Worm (Caenorhabditis elegans): ENCODE measurements around the gene col-101.

Gene col-101

DNA sequence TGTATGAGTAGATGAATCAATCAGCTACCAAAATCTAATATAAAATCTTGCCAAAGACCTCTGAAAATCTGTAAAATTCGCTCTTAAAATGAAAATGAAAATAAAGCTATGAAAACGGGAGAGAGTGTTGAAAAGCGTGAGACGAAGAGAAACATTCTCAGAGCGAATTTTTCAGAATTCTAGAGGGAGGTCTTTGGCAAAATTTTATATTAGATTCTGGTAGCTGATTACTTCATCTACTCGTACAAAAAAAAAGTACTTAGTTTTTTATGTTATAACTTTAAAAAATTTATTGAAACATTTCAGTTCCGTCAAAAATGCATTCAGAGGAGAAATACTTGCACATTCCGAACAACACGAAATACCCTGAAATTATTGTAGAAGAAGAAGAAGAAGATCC lies 2.1 kb downstream of the col-101 start, which contains the start of gene drl-1:
TSS of gene drl-1 (plus strand) at position 301 of the 400 bp plus-strand sequence.
- TF ChIP-seq dox-1 (GFP tag; IDR thresholded peaks at IDR 0.05) = no peak
- no peak for TF ChIP-seq nhr-179 (tag; optimal IDR thresholded peaks at IDR 0.05)
- TF ChIP-seq F33H1.4 (GFP tag; IDR thresholded peaks at IDR 0.05) = no peak
- no peak for TF ChIP-seq F23B12.7 (tag; optimal IDR thresholded peaks at IDR 0.05; ENCODE audit: insufficient read depth)
- no peak for TF ChIP-seq pha-4 (tag; optimal IDR thresholded peaks at IDR 0.05)
- TF ChIP-seq hlh-12 (tag; optimal IDR thresholded peaks at IDR 0.05) = no peak
- no peak for TF ChIP-seq egrh-3 (GFP tag; IDR thresholded peaks at IDR 0.05)
- TF ChIP-seq zfh-2 (GFP tag; conservative IDR thresholded peaks at IDR 0.05) = no peak
- no peak for TF ChIP-seq nhr-80 (tag; optimal IDR thresholded peaks at IDR 0.05)
- no peak for TF ChIP-seq F55B11.4 (tag; optimal IDR thresholded peaks at IDR 0.05; ENCODE audit: borderline replicate concordance, insufficient read depth)
- no peak for TF ChIP-seq ceh-100 (GFP tag; IDR thresholded peaks at IDR 0.05)
- TF ChIP-seq lin-54 (GFP tag; optimal IDR thresholded peaks at IDR 0.05) = no peak
- no peak for TF ChIP-seq Y95B8A.8 (GFP tag; IDR thresholded peaks at IDR 0.05)
- TF ChIP-seq attf-6 (GFP tag; IDR thresholded peaks at IDR 0.05) = no peak
- no peak for TF ChIP-seq ama-1 (optimal IDR thresholded peaks at IDR 0.05)
- TF ChIP-seq ama-1 (GFP tag; optimal IDR thresholded peaks at IDR 0.05) = no peak
- no peak for TF ChIP-seq C06A6.2 (GFP tag; conservative IDR thresholded peaks at IDR 0.05)

- no peak for TF ChIP-seq nhr-179 (tag; optimal IDR thresholded peaks at IDR 0.05)
- TF ChIP-seq gei-17 (GFP tag; optimal IDR thresholded peaks at IDR 0.05) = no peak
- TF ChIP-seq lin-40 (tag; optimal IDR thresholded peaks at IDR 0.05) = no peak
- no peak for TF ChIP-seq F55B11.4 (tag; optimal IDR thresholded peaks at IDR 0.05; ENCODE audit: borderline replicate concordance, insufficient read depth)
- no peak for TF ChIP-seq F39B2.1 (GFP tag; IDR thresholded peaks at IDR 0.05)
- peak; percentile 52 for TF ChIP-seq snpc-1.3 (tag; optimal IDR thresholded peaks at IDR 0.05; ENCODE audit: insufficient read depth)
- TF ChIP-seq F10E7.11 (tag; optimal IDR thresholded peaks at IDR 0.05) = no peak
- peak; percentile 24; the same call in 1 of the 2 replicates for TF ChIP-seq B0336.3 (GFP tag; IDR thresholded peaks at IDR 0.05)
- peak; percentile 85 for TF ChIP-seq mes-4 (tag; optimal IDR thresholded peaks at IDR 0.05)
- no peak for TF ChIP-seq sdz-38 (tag; optimal IDR thresholded peaks at IDR 0.05)
- TF ChIP-seq fkh-3 (tag; optimal IDR thresholded peaks at IDR 0.05) = no peak
- TF ChIP-seq unc-130 (GFP tag; optimal IDR thresholded peaks at IDR 0.05) = no peak
- TF ChIP-seq pha-4 (tag; optimal IDR thresholded peaks at IDR 0.05) = no peak
- peak; percentile 41; the same call in 1 of the 2 replicates for TF ChIP-seq ceh-100 (GFP tag; IDR thresholded peaks at IDR 0.05)
- TF ChIP-seq hrde-1 (tag; optimal IDR thresholded peaks at IDR 0.05; ENCODE audit: borderline replicate concordance) = no peak
- TF ChIP-seq F57C9.4 (tag; optimal IDR thresholded peaks at IDR 0.05) = no peak
- 0 out of 2 replicates have a peak, but pooled peaks have one; percentile 65 for TF ChIP-seq egl-18 (GFP tag; IDR thresholded peaks at IDR 0.05)
- no peak for TF ChIP-seq efl-1 (GFP tag; optimal IDR thresholded peaks at IDR 0.05)
- TF ChIP-seq nhr-90 (tag; optimal IDR thresholded peaks at IDR 0.05) = peak; percentile 85
- TF ChIP-seq Y56A3A.18 (GFP tag; IDR thresholded peaks at IDR 0.05) = peak; percentile 85
- peak; percentile 54 for TF ChIP-seq athp-1 (tag; optimal IDR thresholded peaks at IDR 0.05)
- TF ChIP-seq dpl-1 (GFP tag; optimal IDR thresholded peaks at IDR 0.05) = no peak
- 0 out of 2 replicates have a peak, but pooled peaks have one; percentile 31 for TF ChIP-seq bed-2 (GFP tag; IDR thresholded peaks at IDR 0.05)
- TF ChIP-seq dpff-1 (tag; optimal IDR thresholded peaks at IDR 0.05) = no peak
- no peak; the same call in 1 of the 2 replicates for TF ChIP-seq cebp-1 (GFP tag; IDR thresholded peaks at IDR 0.05)
- no peak for TF ChIP-seq cebp-1 (tag; optimal IDR thresholded peaks at IDR 0.05)
- TF ChIP-seq him-1 (tag; optimal IDR thresholded peaks at IDR 0.05) = peak; percentile 89
- TF ChIP-seq die-1 (tag; optimal IDR thresholded peaks at IDR 0.05) = peak; percentile 88
- TF ChIP-seq D2030.7 (GFP tag; IDR thresholded peaks at IDR 0.05) = peak; percentile 78
- TF ChIP-seq nhr-27 (tag; optimal IDR thresholded peaks at IDR 0.05) = no peak
- TF ChIP-seq ama-1 (optimal IDR thresholded peaks at IDR 0.05) = no peak
- peak; percentile 70 to 78 for TF ChIP-seq ama-1 (GFP tag; optimal IDR thresholded peaks at IDR 0.05)
- peak; percentile 73; the same call in 1 of the 2 replicates for TF ChIP-seq let-526 (GFP tag; IDR thresholded peaks at IDR 0.05)
- peak; percentile 98 for TF ChIP-seq tbp1 (GFP tag; optimal IDR thresholded peaks at IDR 0.05)
- TF ChIP-seq sptf-2 (GFP tag; optimal IDR thresholded peaks at IDR 0.05) = no peak
- TF ChIP-seq nhr-120 (GFP tag; IDR thresholded peaks at IDR 0.05) = 0 out of 2 replicates have a peak, but pooled peaks have one; percentile 15
- TF ChIP-seq lin-54 (GFP tag; optimal IDR thresholded peaks at IDR 0.05) = peak; percentile 58
- TF ChIP-seq C06A6.2 (GFP tag; conservative IDR thresholded peaks at IDR 0.05) = 0 out of 2 replicates have a peak, but pooled peaks have one; percentile 40
Measured at ce11 chrIV:322497-322896, 4.3 kb downstream of the col-101 start, which contains the start of gene grl-26. TSS of gene grl-26 (minus strand) at chrIV:322814.

All from whole organism, young adult.